Fruit fly (Drosophila melanogaster) whole organism, wandering third instar larva: Measurements from ENCODE around the gene CG6441.

Source experiments
- Abd-B ChIP-seq: fragments of >200 bp; optimal IDR thresholded peaks from 2 replicates; lab custom pipeline; 2017; ENCODE audit warnings: missing biosample characterization, missing genetic modification characterization
- CG32264 ChIP-seq: fragments of 200-800 bp; sonication (Bioruptor generic); optimal IDR thresholded peaks from 2 replicates; lab custom pipeline; 2016; ENCODE audit warnings: missing biosample characterization, missing genetic modification characterization
- CG9705 ChIP-seq: fragments of 200-800 bp; sonication (Bioruptor generic); optimal IDR thresholded peaks from 2 replicates; lab custom pipeline; 2018; ENCODE audit warnings: missing biosample characterization, mild to moderate bottlenecking, missing genetic modification characterization
- CrebA ChIP-seq: fragments of 200-800 bp; sonication (Bioruptor generic); optimal IDR thresholded peaks from 2 replicates; lab custom pipeline; 2016; ENCODE audit warnings: missing biosample characterization, mild to moderate bottlenecking, missing genetic modification characterization, borderline replicate concordance
- Dfd ChIP-seq: fragments of >200 bp; optimal IDR thresholded peaks from 2 replicates; lab custom pipeline; 2017; ENCODE audit warnings: missing biosample characterization, missing genetic modification characterization
- Dif ChIP-seq: fragments of 200-275, 200-300 bp; sonication (Bioruptor generic); optimal IDR thresholded peaks from 2 replicates; lab custom pipeline; 2018; ENCODE audit warnings: missing biosample characterization, missing genetic modification characterization; ENCODE audit not compliant: partially characterized antibody
- GATAd ChIP-seq: sonication (Bioruptor generic); optimal IDR thresholded peaks from 2 replicates; lab custom pipeline; 2016; ENCODE audit warnings: missing biosample characterization, missing genetic modification characterization
- HLH106 ChIP-seq: fragments of 200-800 bp; optimal IDR thresholded peaks from 3 replicates; lab custom pipeline; 2019; ENCODE audit warnings: missing biosample characterization, mild to moderate bottlenecking, missing genetic modification characterization, moderate library complexity
- Hnf4 ChIP-seq: fragments of 200-800 bp; sonication (Bioruptor generic); optimal IDR thresholded peaks from 2 replicates; lab custom pipeline; 2016; ENCODE audit warnings: missing biosample characterization, mild to moderate bottlenecking, missing genetic modification characterization
- Hr78 ChIP-seq: fragments of >200 bp; optimal IDR thresholded peaks from 2 replicates; lab custom pipeline; 2017; ENCODE audit warnings: missing biosample characterization, missing genetic modification characterization
- Hr83 ChIP-seq: fragments of 200-300 bp; sonication (Bioruptor generic); optimal IDR thresholded peaks from 2 replicates; lab custom pipeline; 2016; ENCODE audit warnings: missing biosample characterization, mild to moderate bottlenecking, missing genetic modification characterization, moderate library complexity; ENCODE audit not compliant: poor library complexity, severe bottlenecking
- Jra ChIP-seq: sonication (Bioruptor generic); optimal IDR thresholded peaks from 2 replicates; lab custom pipeline; 2016; ENCODE audit warnings: missing biosample characterization, missing genetic modification characterization
- Myc ChIP-seq: fragments of >200 bp; optimal IDR thresholded peaks from 2 replicates; lab custom pipeline; 2017
- OdsH ChIP-seq: fragments of 200-800 bp; sonication (Bioruptor generic); optimal IDR thresholded peaks from 2 replicates; lab custom pipeline; 2016; ENCODE audit warnings: missing biosample characterization, mild to moderate bottlenecking, missing genetic modification characterization
- Rel ChIP-seq, 2 experiments: fragments of 200-800 bp; sonication (Bioruptor generic) in 1 of 2; optimal IDR thresholded peaks; 2 replicates in 1 of 2; 3 replicates in 1 of 2; lab custom pipeline; 2016 to 2019; ENCODE audit warnings: mild to moderate bottlenecking in 2 of 2, missing biosample characterization in 2 of 2, missing genetic modification characterization in 2 of 2, moderate library complexity in 1 of 2
- Sp1 ChIP-seq: fragments of 200-800 bp; sonication (Bioruptor generic); optimal IDR thresholded peaks from 3 replicates; lab custom pipeline; 2019; ENCODE audit warnings: missing biosample characterization, mild to moderate bottlenecking, missing genetic modification characterization, moderate library complexity
- Vsx2 ChIP-seq: fragments of 200-300, 225-300 bp; sonication (Bioruptor generic); optimal IDR thresholded peaks from 2 replicates; lab custom pipeline; 2018; ENCODE audit warnings: missing biosample characterization, missing genetic modification characterization; ENCODE audit not compliant: partially characterized antibody
- br ChIP-seq: fragments of 200-800 bp; sonication (Bioruptor generic); optimal IDR thresholded peaks from 2 replicates; lab custom pipeline; 2016; ENCODE audit warnings: missing biosample characterization, missing genetic modification characterization
- brk ChIP-seq: fragments of 200-800 bp; sonication (Bioruptor generic); optimal IDR thresholded peaks from 2 replicates; lab custom pipeline; 2016; ENCODE audit warnings: missing biosample characterization, mild to moderate bottlenecking, missing genetic modification characterization
- dmrt93B ChIP-seq: fragments of 200-800 bp; sonication (Bioruptor generic); optimal IDR thresholded peaks from 2 replicates; lab custom pipeline; 2018; ENCODE audit warnings: missing biosample characterization, mild to moderate bottlenecking, missing genetic modification characterization
- dsf ChIP-seq: sonication (Bioruptor generic); optimal IDR thresholded peaks from 2 replicates; lab custom pipeline; 2016; ENCODE audit warnings: missing biosample characterization, missing genetic modification characterization, borderline replicate concordance
- ey ChIP-seq: fragments of 200-800 bp; sonication (Bioruptor generic); optimal IDR thresholded peaks from 2 replicates; lab custom pipeline; 2016; ENCODE audit warnings: missing biosample characterization, missing genetic modification characterization
- foxo ChIP-seq, 2 experiments: fragments of 200-800 bp; sonication (Bioruptor generic); optimal IDR thresholded peaks; 2 replicates in 1 of 2; 3 replicates in 1 of 2; lab custom pipeline; 2016 to 2017; ENCODE audit warnings: missing biosample characterization in 2 of 2, missing genetic modification characterization in 2 of 2
- fru ChIP-seq: fragments of 200-800 bp; sonication (Bioruptor generic); optimal IDR thresholded peaks from 3 replicates; lab custom pipeline; 2016; ENCODE audit warnings: missing biosample characterization, mild to moderate bottlenecking, missing genetic modification characterization
- h ChIP-seq: fragments of 200-800 bp; sonication (Bioruptor generic); optimal IDR thresholded peaks from 3 replicates; lab custom pipeline; 2016; ENCODE audit warnings: missing biosample characterization, mild to moderate bottlenecking, missing genetic modification characterization
- jim ChIP-seq: fragments of 175-275, 200-325 bp; sonication (Bioruptor generic); optimal IDR thresholded peaks from 2 replicates; lab custom pipeline; 2016; ENCODE audit warnings: missing biosample characterization, mild to moderate bottlenecking, missing genetic modification characterization
- lola ChIP-seq: fragments of >200 bp; optimal IDR thresholded peaks from 2 replicates; lab custom pipeline; 2017; ENCODE audit warnings: missing biosample characterization, missing genetic modification characterization
- rgr ChIP-seq: fragments of 200-800 bp; sonication (Bioruptor generic); optimal IDR thresholded peaks from 3 replicates; lab custom pipeline; 2016; ENCODE audit warnings: missing biosample characterization, mild to moderate bottlenecking, missing genetic modification characterization
- sage ChIP-seq: fragments of 200-800 bp; sonication (Bioruptor generic); optimal IDR thresholded peaks from 2 replicates; lab custom pipeline; 2016; ENCODE audit warnings: missing biosample characterization, mild to moderate bottlenecking, missing genetic modification characterization
- sv ChIP-seq: fragments of 200-800 bp; sonication (Bioruptor generic); optimal IDR thresholded peaks from 3 replicates; lab custom pipeline; 2016; ENCODE audit warnings: missing biosample characterization, missing genetic modification characterization
- tai ChIP-seq: sonication (Bioruptor generic); optimal IDR thresholded peaks from 2 replicates; lab custom pipeline; 2016; ENCODE audit warnings: missing biosample characterization, missing genetic modification characterization
- usp ChIP-seq: fragments of >200 bp; optimal IDR thresholded peaks from 2 replicates; lab custom pipeline; 2017; ENCODE audit warnings: missing biosample characterization, missing genetic modification characterization
- woc ChIP-seq: sonication (Bioruptor generic); optimal IDR thresholded peaks from 2 replicates; lab custom pipeline; 2016; ENCODE audit warnings: missing biosample characterization, mild to moderate bottlenecking, missing genetic modification characterization

Gene CG6441

dm6 chr2L:7515396-7515795 lies 40.9 kb downstream of the CG6441 start:
- TF ChIP-seq Sp1 = no peak
- no peak for TF ChIP-seq br (GFP tag; lab: Kevin White, UChicago)
- no peak for TF ChIP-seq Myc (lab: Kevin White, UChicago)
- no peak for TF ChIP-seq HLH106
- TF ChIP-seq Dif (GFP tag; lab: Kevin White, UChicago) = no peak

- TF ChIP-seq Myc (lab: Kevin White, UChicago) (no peak), jim (GFP tag; lab: Kevin White, UChicago) (no peak), sv (GFP tag; lab: Kevin White, UChicago) (no peak), ey (GFP tag; lab: Kevin White, UChicago) (no peak), brk (no peak), Vsx2 (no peak), CG32264 (no peak), Jra (GFP tag; lab: Kevin White, UChicago) (no peak), CrebA (no peak), tai (GFP tag; lab: Kevin White, UChicago) (no peak), h (no peak), usp (GFP tag; lab: Kevin White, UChicago) (no peak), Abd-B (GFP tag; lab: Kevin White, UChicago) (no peak), OdsH (no peak), Dfd (GFP tag; lab: Kevin White, UChicago) (no peak), Hnf4 (GFP tag; lab: Kevin White, UChicago) (no peak), sage (GFP tag; lab: Kevin White, UChicago) (no peak), GATAd (GFP tag; lab: Kevin White, UChicago) (no peak)
Observed at dm6 chr2L:7518896-7519295, 44.4 kb downstream of the CG6441 start.

dm6 chr2L:7519580-7520174 lies 45.2 kb downstream of the CG6441 start:
- TF ChIP-seq usp (GFP tag; lab: Kevin White, UChicago) (no peak), lola (GFP tag; lab: Kevin White, UChicago) (no peak), OdsH (no peak), dsf (GFP tag; lab: Kevin White, UChicago) (no peak), rgr (GFP tag; lab: Kevin White, UChicago) (no peak)
- TF ChIP-seq, all 38 proteins: peak for 0

- TF ChIP-seq Dif (GFP tag; lab: Kevin White, UChicago) = no peak
- TF ChIP-seq Hr78 (GFP tag; lab: Kevin White, UChicago) = no peak
- no peak for TF ChIP-seq Hr83
- TF ChIP-seq jim (GFP tag; lab: Kevin White, UChicago) = no peak
- no peak for TF ChIP-seq Rel (GFP tag; optimal IDR thresholded peaks at IDR 0.05; lab: Kevin White, UChicago)
- no peak for TF ChIP-seq Rel (tag; optimal IDR thresholded peaks at IDR 0.05; lab: Kevin White, UChicago)
- no peak for TF ChIP-seq dmrt93B (GFP tag; lab: Kevin White, UChicago)
- TF ChIP-seq Dfd (GFP tag; lab: Kevin White, UChicago) = no peak
- no peak for TF ChIP-seq Hnf4 (GFP tag; lab: Kevin White, UChicago)
- no peak for TF ChIP-seq usp (GFP tag; lab: Kevin White, UChicago)
- no peak for TF ChIP-seq foxo (GFP tag; optimal IDR thresholded peaks at IDR 0.05; lab: Kevin White, UChicago)
- no peak for TF ChIP-seq CrebA
- TF ChIP-seq HLH106 = no peak
Observed at dm6 chr2L:7520575-7520974, 46.1 kb downstream of the CG6441 start.

dm6 chr2L:7521627-7522026 lies 47.1 kb downstream of the CG6441 start:
- no peak for TF ChIP-seq fru (GFP tag; lab: Kevin White, UChicago)
- TF ChIP-seq Jra (GFP tag; lab: Kevin White, UChicago) = no peak
- no peak for TF ChIP-seq CG9705 (GFP tag; lab: Kevin White, UChicago)
- TF ChIP-seq br (GFP tag; lab: Kevin White, UChicago) = no peak
- TF ChIP-seq GATAd (GFP tag; lab: Kevin White, UChicago) = no peak
- no peak for TF ChIP-seq dmrt93B (GFP tag; lab: Kevin White, UChicago)
- TF ChIP-seq woc (GFP tag; lab: Kevin White, UChicago) = no peak
- TF ChIP-seq Dfd (GFP tag; lab: Kevin White, UChicago) = no peak
- no peak for TF ChIP-seq ey (GFP tag; lab: Kevin White, UChicago)
- no peak for TF ChIP-seq Abd-B (GFP tag; lab: Kevin White, UChicago)
- TF ChIP-seq, all 38 proteins: peak for 0
